Worm (Caenorhabditis elegans): ENCODE measurements around the gene Y38H6C.25.

DNA sequence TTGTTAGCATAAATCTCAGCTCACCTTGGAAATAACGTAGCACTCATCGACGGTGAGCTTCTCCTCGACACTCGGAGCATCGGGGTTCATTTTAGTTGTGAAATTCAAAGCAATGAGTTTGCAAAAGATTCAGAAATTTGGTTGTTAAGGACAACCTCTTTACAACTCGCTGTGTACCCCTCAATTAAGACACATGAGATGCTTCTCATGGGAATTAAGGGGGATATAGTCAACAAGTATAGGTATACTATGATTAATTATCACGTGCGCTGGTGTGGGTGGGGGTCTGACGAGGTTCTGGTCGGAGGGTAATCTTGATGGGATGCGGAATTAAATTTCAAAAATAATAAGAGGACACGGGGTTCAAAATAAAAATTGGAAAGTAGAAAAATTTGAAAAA, 18.6 kb upstream of the Y38H6C.25 start, which contains the start of gene dct-14:
- TF ChIP-seq flt-1 (GFP tag; IDR thresholded peaks at IDR 0.05) (no peak), ref-1 (GFP tag; conservative IDR thresholded peaks at IDR 0.05) (no peak), ztf-29 (GFP tag; IDR thresholded peaks at IDR 0.05) (no peak), cog-1 (tag; optimal IDR thresholded peaks at IDR 0.05) (no peak), klf-2 (GFP tag; conservative IDR thresholded peaks at IDR 0.05) (no peak), tab-1 (GFP tag; IDR thresholded peaks at IDR 0.05) (no peak), T22C8.4 (GFP tag; IDR thresholded peaks at IDR 0.05) (no peak)
